Fruit fly (Drosophila melanogaster) whole organism, prepupa: ENCODE results near the gene OtopLa.

ENCODE experiments used
- CG10631 ChIP-seq: fragments of 200-800 bp; sonication (Bioruptor generic); optimal IDR thresholded peaks from 2 replicates; lab custom pipeline; 2016; ENCODE audit warnings: missing biosample characterization, missing genetic modification characterization
- CG10669 ChIP-seq: fragments of 200-800 bp; sonication (Bioruptor generic); optimal IDR thresholded peaks from 3 replicates; lab custom pipeline; 2018; ENCODE audit warnings: missing biosample characterization, mild to moderate bottlenecking, missing genetic modification characterization, moderate library complexity
- CG11294 ChIP-seq: fragments of 200-800 bp; sonication (Bioruptor generic); IDR thresholded peaks from 2 replicates; pipeline ENCODE4 v1.3.6; 2022; ENCODE audit warnings: missing biosample characterization, missing genetic modification characterization
- CG11762 ChIP-seq: fragments of 200-800 bp; sonication (Bioruptor generic); optimal IDR thresholded peaks from 3 replicates; lab custom pipeline; 2016; ENCODE audit warnings: missing biosample characterization, missing genetic modification characterization; ENCODE audit not compliant: insufficient read depth
- CG11902 ChIP-seq: fragments of 200-800 bp; sonication (Bioruptor generic); optimal IDR thresholded peaks from 3 replicates; lab custom pipeline; 2016; ENCODE audit warnings: missing biosample characterization, missing genetic modification characterization
- CG15336 ChIP-seq: fragments of 200-800 bp; sonication (Bioruptor generic); IDR thresholded peaks from 2 replicates; pipeline ENCODE4 v1.3.6; 2022; ENCODE audit warnings: missing biosample characterization, missing genetic modification characterization
- CG3032 ChIP-seq: fragments of 200-800 bp; optimal IDR thresholded peaks from 2 replicates; lab custom pipeline; 2019; ENCODE audit warnings: missing biosample characterization, mild to moderate bottlenecking, missing genetic modification characterization, moderate library complexity
- CG31627 ChIP-seq: fragments of 200-800 bp; sonication (Bioruptor generic); optimal IDR thresholded peaks from 3 replicates; lab custom pipeline; 2016; ENCODE audit warnings: missing biosample characterization, missing genetic modification characterization
- CG32006 ChIP-seq: fragments of 200-800 bp; sonication (Bioruptor generic); optimal IDR thresholded peaks from 3 replicates; lab custom pipeline; 2017; ENCODE audit warnings: missing biosample characterization, mild to moderate bottlenecking, missing genetic modification characterization
- CG34406 ChIP-seq: fragments of 200-800 bp; sonication (Bioruptor generic); optimal IDR thresholded peaks from 3 replicates; lab custom pipeline; 2016; ENCODE audit warnings: missing biosample characterization, missing genetic modification characterization
- CG3919 ChIP-seq: fragments of 200-800 bp; sonication (Bioruptor generic); optimal IDR thresholded peaks from 3 replicates; lab custom pipeline; 2016; ENCODE audit warnings: missing biosample characterization, missing genetic modification characterization
- CG4318 ChIP-seq: fragments of 200-800 bp; sonication (Bioruptor generic); optimal IDR thresholded peaks from 3 replicates; lab custom pipeline; 2017; ENCODE audit warnings: missing biosample characterization, mild to moderate bottlenecking, missing genetic modification characterization
- CG6163 ChIP-seq: fragments of 200-800 bp; sonication (Bioruptor generic); IDR thresholded peaks from 3 replicates; pipeline ENCODE4 v1.3.6; 2022; ENCODE audit warnings: missing biosample characterization, missing genetic modification characterization
- CG6792 ChIP-seq: fragments of 200-800 bp; sonication (Bioruptor generic); optimal IDR thresholded peaks from 3 replicates; lab custom pipeline; 2016; ENCODE audit warnings: missing biosample characterization, missing genetic modification characterization
- CG6808 ChIP-seq: fragments of 200-800 bp; sonication (Bioruptor generic); optimal IDR thresholded peaks from 3 replicates; lab custom pipeline; 2017; ENCODE audit warnings: missing biosample characterization, missing genetic modification characterization, mild to moderate bottlenecking, moderate library complexity, missing genetic modification reagents
- CG8119 ChIP-seq: fragments of 200-800 bp; sonication (Bioruptor generic); IDR thresholded peaks from 3 replicates; pipeline ENCODE4 v1.3.6; 2022; ENCODE audit warnings: missing biosample characterization, missing genetic modification characterization
- CG8319 ChIP-seq: fragments of 200-800 bp; sonication (Bioruptor generic); optimal IDR thresholded peaks from 3 replicates; lab custom pipeline; 2016; ENCODE audit warnings: missing biosample characterization, missing genetic modification characterization
- CG9139 ChIP-seq: fragments of 200-800 bp; sonication (Bioruptor generic); optimal IDR thresholded peaks from 3 replicates; lab custom pipeline; 2017; ENCODE audit warnings: missing biosample characterization, mild to moderate bottlenecking, missing genetic modification characterization
- Eip78C ChIP-seq: fragments of 200-800 bp; sonication (Bioruptor generic); peaks from one replicate; lab custom pipeline; 2016; ENCODE audit warnings: missing biosample characterization, missing genetic modification characterization
- Ets21C ChIP-seq: fragments of 200-800 bp; sonication (Bioruptor generic); optimal IDR thresholded peaks from 3 replicates; lab custom pipeline; 2016; ENCODE audit warnings: missing biosample characterization, missing genetic modification characterization
- Hr38 ChIP-seq: sonication (Bioruptor generic); optimal IDR thresholded peaks from 2 replicates; lab custom pipeline; 2016; ENCODE audit warnings: missing biosample characterization, missing genetic modification characterization
- Hr39 ChIP-seq: fragments of 200-800 bp; sonication (Bioruptor generic); optimal IDR thresholded peaks from 2 replicates; lab custom pipeline; 2016; ENCODE audit warnings: missing biosample characterization, missing genetic modification characterization
- Hr4 ChIP-seq: fragments of 200-800 bp; sonication (Bioruptor generic); optimal IDR thresholded peaks from 3 replicates; lab custom pipeline; 2016; ENCODE audit warnings: missing biosample characterization, missing genetic modification characterization
- Smox ChIP-seq: fragments of 200-800 bp; sonication (Bioruptor generic); optimal IDR thresholded peaks from 3 replicates; lab custom pipeline; 2016; ENCODE audit warnings: missing biosample characterization, missing genetic modification characterization
- Sox14 ChIP-seq: fragments of 200-800 bp; sonication (Bioruptor generic); optimal IDR thresholded peaks from 3 replicates; lab custom pipeline; 2016; ENCODE audit warnings: missing biosample characterization, missing genetic modification characterization
- Sox15 ChIP-seq: fragments of 200-800 bp; sonication (Bioruptor generic); optimal IDR thresholded peaks from 3 replicates; lab custom pipeline; 2016; ENCODE audit warnings: missing biosample characterization, missing genetic modification characterization
- acj6 ChIP-seq: fragments of 200-800 bp; sonication (Bioruptor generic); optimal IDR thresholded peaks from 3 replicates; lab custom pipeline; 2016; ENCODE audit warnings: missing biosample characterization, missing genetic modification characterization
- cyc ChIP-seq: fragments of 200-800 bp; sonication (Bioruptor generic); optimal IDR thresholded peaks from 3 replicates; lab custom pipeline; 2016; ENCODE audit warnings: missing biosample characterization, missing genetic modification characterization
- dsx ChIP-seq: fragments of 200-800 bp; optimal IDR thresholded peaks from 3 replicates; lab custom pipeline; 2019; ENCODE audit warnings: missing biosample characterization, mild to moderate bottlenecking, missing genetic modification characterization, moderate library complexity; ENCODE audit not compliant: poor library complexity, severe bottlenecking
- eg ChIP-seq: fragments of 200-800 bp; sonication (Bioruptor generic); IDR thresholded peaks from 3 replicates; pipeline ENCODE4 v1.3.6; 2022; ENCODE audit warnings: missing biosample characterization, missing genetic modification characterization
- esn ChIP-seq: fragments of 200-800 bp; sonication (Bioruptor generic); optimal IDR thresholded peaks from 2 replicates; lab custom pipeline; 2016; ENCODE audit warnings: missing biosample characterization, mild to moderate bottlenecking, missing genetic modification characterization, moderate library complexity
- fd59A ChIP-seq: fragments of 200-800 bp; sonication (Bioruptor generic); optimal IDR thresholded peaks from 2 replicates; lab custom pipeline; 2017; ENCODE audit warnings: missing biosample characterization, mild to moderate bottlenecking, missing genetic modification characterization, missing genetic modification reagents
- fkh ChIP-seq: fragments of 200-800 bp; sonication (Bioruptor generic); optimal IDR thresholded peaks from 3 replicates; lab custom pipeline; 2017; ENCODE audit warnings: missing biosample characterization, mild to moderate bottlenecking, missing genetic modification characterization, moderate library complexity
- lz ChIP-seq: fragments of 200-800 bp; sonication (Bioruptor generic); optimal IDR thresholded peaks from 3 replicates; lab custom pipeline; 2016; ENCODE audit warnings: missing biosample characterization, missing genetic modification characterization
- net ChIP-seq: fragments of 200-800 bp; sonication (Bioruptor generic); optimal IDR thresholded peaks from 3 replicates; lab custom pipeline; 2016; ENCODE audit warnings: missing biosample characterization, missing genetic modification characterization
- pdm3 ChIP-seq: fragments of 200-800 bp; sonication (Bioruptor generic); optimal IDR thresholded peaks from 3 replicates; lab custom pipeline; 2016; ENCODE audit warnings: missing biosample characterization, missing genetic modification characterization
- salr ChIP-seq, 2 experiments: fragments of 200-800 bp; sonication (Bioruptor generic); optimal IDR thresholded peaks; 3 replicates each; lab custom pipeline; 2016 to 2018; ENCODE audit warnings: missing biosample characterization in 2 of 2, missing genetic modification characterization in 2 of 2, mild to moderate bottlenecking in 1 of 2
- spab ChIP-seq: fragments of 200-800 bp; sonication (Bioruptor generic); optimal IDR thresholded peaks from 2 replicates; lab custom pipeline; 2017; ENCODE audit warnings: missing biosample characterization, mild to moderate bottlenecking, missing genetic modification characterization, missing genetic modification reagents
- ss ChIP-seq, 2 experiments: fragments of 200-800 bp; sonication (Bioruptor generic); optimal IDR thresholded peaks; 2 replicates in 1 of 2; 3 replicates in 1 of 2; lab custom pipeline; 2017 to 2018; ENCODE audit warnings: mild to moderate bottlenecking in 2 of 2, missing biosample characterization in 2 of 2, missing genetic modification characterization in 2 of 2, moderate library complexity in 1 of 2

Gene OtopLa

DNA sequence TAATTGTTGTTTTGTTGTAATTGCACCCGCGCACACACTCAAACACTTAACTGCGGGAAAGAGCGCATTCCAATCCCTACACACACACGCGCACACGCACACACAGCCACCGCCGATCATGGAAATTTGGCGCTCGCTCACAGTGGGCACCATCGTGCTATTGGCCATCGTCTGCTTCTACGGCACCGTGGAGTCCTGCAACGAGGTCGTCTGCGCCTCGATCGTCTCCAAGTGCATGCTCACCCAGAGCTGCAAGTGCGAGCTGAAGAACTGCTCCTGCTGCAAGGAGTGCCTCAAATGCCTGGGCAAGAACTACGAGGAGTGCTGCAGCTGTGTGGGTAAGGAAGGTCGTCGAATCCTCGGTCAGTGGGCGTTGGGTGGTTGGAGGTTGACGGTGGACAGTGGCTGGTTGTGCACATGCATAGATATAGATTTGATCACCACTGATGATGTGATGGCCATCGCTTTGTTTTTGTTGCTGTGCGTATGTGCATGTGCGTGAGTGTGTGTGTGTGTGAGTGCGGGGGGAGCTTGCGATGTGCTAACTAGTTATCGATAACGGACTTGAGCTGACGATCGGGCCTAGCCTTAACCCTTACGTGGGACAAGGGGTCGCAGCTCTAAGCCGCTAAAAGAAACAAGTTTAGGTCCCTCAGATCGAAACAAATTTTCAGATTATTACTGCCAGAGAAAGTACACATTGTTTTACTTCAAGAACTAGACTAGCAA, 42.5 kb upstream of the OtopLa start (continued):
- TF ChIP-seq Sox15 (GFP tag; lab: Kevin White, UChicago) (no peak), Hr39 (GFP tag; lab: Kevin White, UChicago) (no peak), CG15336 (GFP tag; lab: Robert Waterston, UW) (0 out of 2 replicates have a peak, but pooled peaks have one; percentile 24), CG8119 (GFP tag; lab: Robert Waterston, UW) (no peak), CG11762 (GFP tag; lab: Kevin White, UChicago) (no peak), CG10669 (GFP tag; lab: Kevin White, UChicago) (no peak), CG34406 (GFP tag; lab: Kevin White, UChicago) (no peak), CG8319 (GFP tag; lab: Kevin White, UChicago) (no peak), ss (GFP tag; optimal IDR thresholded peaks at IDR 0.05; lab: Kevin White, UChicago) (peak in 1 of 2 experiments; percentile 1)

DNA sequence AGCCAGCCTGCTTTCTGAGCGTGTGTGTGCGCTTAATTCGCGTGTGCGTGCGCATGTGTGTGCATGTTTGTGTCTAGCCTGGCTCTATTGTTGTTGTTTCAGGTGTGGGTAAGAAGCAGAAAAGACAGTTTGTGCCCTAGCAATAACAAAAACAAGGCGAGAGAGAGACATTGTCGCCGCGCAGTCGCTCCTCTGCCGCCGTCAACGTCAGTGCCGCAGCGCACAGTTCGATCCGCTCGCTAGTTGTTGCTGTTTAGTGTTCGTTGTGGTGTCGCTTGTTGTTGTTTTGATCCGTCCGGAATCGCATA, 41.9 kb upstream of the OtopLa start:
- TF ChIP-seq fkh (GFP tag; lab: Kevin White, UChicago) (peak; percentile 42), dsx (GFP tag; lab: Kevin White, UChicago) (peak; percentile 72), CG32006 (GFP tag; lab: Kevin White, UChicago) (no peak)
- TF ChIP-seq, all 60 proteins: peak for 2

DNA sequence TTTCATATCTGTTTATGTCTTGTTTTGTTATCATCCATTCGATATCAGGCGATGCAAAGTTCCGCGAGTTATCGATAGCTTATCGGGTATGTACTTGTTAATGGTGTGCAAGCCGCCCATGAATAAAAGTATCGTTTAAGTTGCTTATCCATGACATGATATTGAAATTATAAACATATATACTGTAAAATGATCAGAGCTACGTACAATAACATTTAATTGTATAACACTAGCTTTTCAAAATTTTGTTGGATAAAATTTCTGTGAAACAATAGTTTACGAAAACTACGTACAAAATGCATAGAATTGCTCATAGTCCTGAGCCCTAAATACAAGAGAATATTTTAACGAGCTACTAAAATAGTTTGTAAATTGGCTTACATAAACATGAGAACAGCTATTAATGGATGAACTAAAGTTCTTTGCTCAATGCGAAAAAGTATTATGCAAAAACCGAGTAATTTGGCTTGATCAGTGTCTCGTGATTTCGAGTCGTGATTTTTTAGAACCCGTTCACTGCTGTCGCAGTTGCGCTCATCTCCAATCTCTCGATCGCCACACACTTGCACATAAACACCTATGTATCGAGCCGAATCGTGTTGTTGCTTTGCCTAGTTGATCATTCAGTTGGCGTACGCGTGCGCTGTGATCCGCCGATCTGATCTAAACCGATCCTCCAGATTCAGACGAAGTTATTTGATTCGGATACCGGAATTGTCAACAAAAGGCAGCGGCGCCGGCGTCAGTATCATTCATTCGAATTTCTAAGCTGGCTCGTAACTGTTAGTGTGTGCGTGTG, 41.3 kb upstream of the OtopLa start, which contains the start of the genes PGAP1 and cv:
Gene PGAP1 (minus strand): TSS at position 57 of the 799 bp plus-strand sequence.
Gene cv (plus strand): TSS at position 586 of the 799 bp plus-strand sequence.
- TF ChIP-seq CG31627 (peak; percentile 29), CG11294 (GFP tag; lab: Robert Waterston, UW) (no peak), Ets21C (GFP tag; lab: Kevin White, UChicago) (peak; percentile 30), salr (GFP tag; optimal IDR thresholded peaks at IDR 0.05; lab: Kevin White, UChicago) (no peak), acj6 (peak; percentile 42), net (GFP tag; lab: Kevin White, UChicago) (no peak), CG6792 (GFP tag; lab: Kevin White, UChicago) (peak; percentile 4), eg (0 out of 3 replicates have a peak, but pooled peaks have one; percentile 4), CG32006 (GFP tag; lab: Kevin White, UChicago) (peak; percentile 35), Hr4 (GFP tag; lab: Kevin White, UChicago) (peak; percentile 31), CG34406 (GFP tag; lab: Kevin White, UChicago) (peak; percentile 15), CG3032 (tag; lab: Kevin White, UChicago) (peak; percentile 36), CG3919 (no peak), Hr39 (GFP tag; lab: Kevin White, UChicago) (peak; percentile 49), esn (peak; percentile 61), Hr38 (no peak), pdm3 (GFP tag; lab: Kevin White, UChicago) (peak; percentile 49), cyc (peak; percentile 13), CG10631 (GFP tag; lab: Kevin White, UChicago) (peak; percentile 18), Eip78C (GFP tag; lab: Kevin White, UChicago) (peak; percentile 70), Sox14 (peak; percentile 55), CG6163 (peak; percentile 19; the same call in 1 of the 3 replicates), lz (GFP tag; lab: Kevin White, UChicago) (peak; percentile 58)

DNA sequence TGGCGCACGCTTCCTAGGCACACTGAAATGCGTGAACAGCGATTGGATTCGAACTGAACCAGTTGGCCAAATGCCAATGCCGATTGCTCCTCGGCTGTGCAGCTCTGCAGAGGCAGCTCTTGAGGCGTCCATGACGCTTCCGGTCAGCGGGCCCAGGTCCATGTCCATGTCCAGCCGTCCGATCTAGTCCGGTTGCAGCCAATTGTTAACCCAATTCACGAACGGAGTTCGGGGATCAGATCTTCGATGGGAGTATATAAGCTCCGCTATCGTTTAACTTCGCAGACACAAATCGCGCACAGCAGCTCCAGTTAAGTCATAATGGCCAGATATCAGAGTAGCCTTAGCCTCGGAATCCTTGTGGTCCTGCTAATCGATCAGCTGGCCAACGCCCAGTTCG, 34.7 kb upstream of the OtopLa start, which contains the start of gene CG42449:
Gene CG42449 (plus strand): TSS at position 301 of the 400 bp plus-strand sequence.
- TF ChIP-seq Smox (GFP tag; lab: Kevin White, UChicago), result no peak
- TF ChIP-seq CG10631 (GFP tag; lab: Kevin White, UChicago), result no peak
- TF ChIP-seq CG11902 (GFP tag; lab: Kevin White, UChicago), result no peak
- TF ChIP-seq CG4318, result no peak
- TF ChIP-seq Hr39 (GFP tag; lab: Kevin White, UChicago), result no peak
- no peak for TF ChIP-seq CG9139 (GFP tag; lab: Kevin White, UChicago)
- no peak for TF ChIP-seq CG6808 (GFP tag; lab: Kevin White, UChicago)
- no peak for TF ChIP-seq pdm3 (GFP tag; lab: Kevin White, UChicago)
- TF ChIP-seq spab (GFP tag; lab: Kevin White, UChicago), result no peak
- no peak for TF ChIP-seq net (GFP tag; lab: Kevin White, UChicago)
- TF ChIP-seq CG3919, result no peak
- no peak for TF ChIP-seq fd59A (GFP tag; lab: Kevin White, UChicago)
